Fruit fly (Drosophila melanogaster): ENCODE data around the gene Acsx2.

The Acsx2 gene

dm6 chr3R:19822138-19822537, 43.6 kb downstream of the Acsx2 start:
- TF ChIP-seq rn (GFP tag; IDR thresholded peaks at IDR 0.05) (no peak), CG9948 (tag; optimal IDR thresholded peaks at IDR 0.05) (no peak), Ets98B (GFP tag; IDR thresholded peaks at IDR 0.05) (no peak), CG14655 (GFP tag; optimal IDR thresholded peaks at IDR 0.05) (no peak), CG4496 (GFP tag; IDR thresholded peaks at IDR 0.05) (no peak), Snoo (tag; optimal IDR thresholded peaks at IDR 0.05) (no peak), CG34367 (tag; optimal IDR thresholded peaks at IDR 0.05) (no peak), CG12605 (GFP tag; IDR thresholded peaks at IDR 0.05) (no peak), CG10348 (GFP tag; IDR thresholded peaks at IDR 0.05) (no peak), CG32121 (GFP tag; IDR thresholded peaks at IDR 0.05) (no peak), CG17806 (tag; optimal IDR thresholded peaks at IDR 0.05) (no peak)

DNA sequence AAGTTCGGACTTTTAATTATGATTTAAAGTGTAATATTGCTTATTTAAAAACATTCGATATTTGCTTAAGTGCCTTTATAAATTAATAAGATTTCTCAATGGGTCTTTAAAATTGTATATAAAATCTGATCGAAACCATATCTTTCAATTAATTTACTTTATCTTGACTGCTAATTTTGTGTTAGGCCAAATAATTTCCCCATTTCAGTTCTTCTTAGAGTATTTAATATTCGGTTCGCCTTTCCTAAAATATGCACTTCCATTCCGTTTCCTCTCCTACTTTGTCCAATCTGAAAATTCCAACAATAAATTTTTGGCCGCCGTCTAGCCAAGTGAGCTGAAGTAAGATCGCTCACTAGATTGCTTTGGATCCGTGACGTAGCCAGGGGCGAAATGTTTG, 45.9 kb downstream of the Acsx2 start:
- TF ChIP-seq CG4496 (GFP tag; IDR thresholded peaks at IDR 0.05) (no peak), Pif1B (GFP tag; optimal IDR thresholded peaks at IDR 0.05) (no peak), Ets98B (GFP tag; IDR thresholded peaks at IDR 0.05) (no peak), CG10348 (GFP tag; IDR thresholded peaks at IDR 0.05) (no peak), EcR (GFP tag; optimal IDR thresholded peaks at IDR 0.05) (no peak)

DNA sequence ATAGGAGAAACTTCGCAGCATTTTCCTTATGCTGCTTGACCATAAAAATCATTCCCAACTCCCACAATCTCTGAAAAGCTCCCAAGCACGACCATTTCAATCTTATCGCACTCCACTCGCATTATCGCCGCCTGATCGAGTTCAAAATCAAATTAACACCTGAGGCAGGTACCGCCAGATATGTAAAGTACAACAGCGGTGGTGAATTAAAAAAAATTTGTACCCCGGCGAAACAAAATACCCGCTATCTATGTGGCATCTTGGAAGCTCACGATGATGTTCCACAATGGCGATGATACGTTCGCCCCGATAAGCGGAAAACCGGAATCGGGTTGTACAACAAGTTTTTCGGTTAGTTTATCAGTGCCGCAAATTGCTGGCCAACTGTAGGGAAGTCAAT, 47.8 kb downstream of the Acsx2 start:
- TF ChIP-seq Ets98B (GFP tag; IDR thresholded peaks at IDR 0.05) = no peak
- TF ChIP-seq CG9948 (tag; optimal IDR thresholded peaks at IDR 0.05) = no peak
- no peak for TF ChIP-seq CG8159 (tag; optimal IDR thresholded peaks at IDR 0.05)
- no peak for TF ChIP-seq rn (GFP tag; IDR thresholded peaks at IDR 0.05)
- no peak for TF ChIP-seq Pif1B (GFP tag; optimal IDR thresholded peaks at IDR 0.05)
- no peak for TF ChIP-seq CG10348 (GFP tag; IDR thresholded peaks at IDR 0.05)
- TF ChIP-seq CG15710 (tag; optimal IDR thresholded peaks at IDR 0.05) = no peak
- TF ChIP-seq CG8301 (tag; optimal IDR thresholded peaks at IDR 0.05) = no peak
- no peak for TF ChIP-seq fd96Ca (GFP tag; IDR thresholded peaks at IDR 0.05)
- no peak for TF ChIP-seq CG14655 (GFP tag; optimal IDR thresholded peaks at IDR 0.05)
- no peak for TF ChIP-seq CG17806 (tag; optimal IDR thresholded peaks at IDR 0.05)
- no peak for TF ChIP-seq CG4496 (GFP tag; IDR thresholded peaks at IDR 0.05)
- no peak for TF ChIP-seq gl (tag; optimal IDR thresholded peaks at IDR 0.05)
- TF ChIP-seq CG32121 (GFP tag; IDR thresholded peaks at IDR 0.05) = no peak
- TF ChIP-seq Snoo (tag; optimal IDR thresholded peaks at IDR 0.05) = no peak
- no peak for TF ChIP-seq CG13204 (GFP tag; optimal IDR thresholded peaks at IDR 0.05)
- no peak for TF ChIP-seq CG12605 (GFP tag; IDR thresholded peaks at IDR 0.05)
- TF ChIP-seq Pif1A (GFP tag; optimal IDR thresholded peaks at IDR 0.05) = no peak
- TF ChIP-seq D1 (tag; optimal IDR thresholded peaks at IDR 0.05) = no peak

DNA sequence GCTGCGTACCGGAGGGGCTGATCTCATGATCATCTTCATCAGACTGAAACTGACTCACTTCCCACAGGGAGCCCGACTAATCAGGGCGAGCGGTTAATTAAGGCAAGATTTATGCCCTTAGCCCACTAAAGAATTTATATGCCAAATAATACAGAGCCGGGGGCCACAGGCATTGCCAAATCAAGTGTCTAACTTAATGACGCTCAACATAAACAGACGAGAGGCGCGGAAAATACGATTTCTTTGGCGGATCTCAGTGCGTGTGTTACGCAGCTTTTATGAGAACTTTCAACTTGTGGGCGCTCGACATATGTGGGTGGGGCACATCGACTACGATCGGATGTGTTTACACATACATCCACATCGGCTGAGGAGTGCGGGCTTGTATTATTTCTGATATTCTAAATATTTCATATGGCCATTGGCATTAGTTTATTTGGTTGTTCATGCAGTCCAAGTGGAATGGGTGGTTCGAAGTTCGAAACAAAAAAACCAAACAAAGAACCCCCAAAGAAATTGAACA, 48.3 kb downstream of the Acsx2 start:
- TF ChIP-seq rn (GFP tag; IDR thresholded peaks at IDR 0.05) = no peak
- no peak for TF ChIP-seq CG10348 (GFP tag; IDR thresholded peaks at IDR 0.05)
- no peak for TF ChIP-seq D1 (tag; optimal IDR thresholded peaks at IDR 0.05)
- TF ChIP-seq CG9948 (tag; optimal IDR thresholded peaks at IDR 0.05) = no peak
- TF ChIP-seq Pif1B (GFP tag; optimal IDR thresholded peaks at IDR 0.05) = no peak
- no peak for TF ChIP-seq Pif1A (GFP tag; optimal IDR thresholded peaks at IDR 0.05)
- TF ChIP-seq CG32121 (GFP tag; IDR thresholded peaks at IDR 0.05) = no peak
- no peak for TF ChIP-seq CG34367 (tag; optimal IDR thresholded peaks at IDR 0.05)
